Fruit fly (Drosophila melanogaster) whole organism, prepupa: ENCODE data around the gene CG32106.

Experiments
- CG10669 ChIP-seq: fragments of 200-800 bp; sonication (Bioruptor generic); optimal IDR thresholded peaks from 3 replicates; lab custom pipeline; 2018; ENCODE audit warnings: missing biosample characterization, mild to moderate bottlenecking, missing genetic modification characterization, moderate library complexity
- ss ChIP-seq, 2 experiments: fragments of 200-800 bp; sonication (Bioruptor generic); optimal IDR thresholded peaks; 2 replicates in 1 of 2; 3 replicates in 1 of 2; lab custom pipeline; 2017 to 2018; ENCODE audit warnings: mild to moderate bottlenecking in 2 of 2, missing biosample characterization in 2 of 2, missing genetic modification characterization in 2 of 2, moderate library complexity in 1 of 2

- TF ChIP-seq ss (GFP tag; optimal IDR thresholded peaks at IDR 0.05; lab: Kevin White, UChicago) (no peak), CG10669 (GFP tag; lab: Kevin White, UChicago) (no peak)
These were observed 27.3 kb upstream of the CG32106 start, which contains the start of gene Sap130 for dm6 chr3L:12805660-12806289.
